Worm (Caenorhabditis elegans) whole organism, young adult: ENCODE data around the gene rpn-5.

Experiments
- F52B5.7 ChIP-seq: sonication (generic microtip); optimal IDR thresholded peaks from 2 replicates; lab custom pipeline; 2016; ENCODE audit warnings: mild to moderate bottlenecking, missing genetic modification characterization, missing compliant biosample characterization
- F55B11.4 ChIP-seq: sonication (generic microtip); optimal IDR thresholded peaks from 2 replicates; lab custom pipeline; 2016; ENCODE audit warnings: missing compliant biosample characterization, missing genetic modification characterization, borderline replicate concordance; ENCODE audit not compliant: insufficient read depth
- F57A8.1 ChIP-seq: fragments of 200-800 bp; sonication (Bioruptor generic); optimal IDR thresholded peaks from 2 replicates; lab custom pipeline; 2018; ENCODE audit warnings: mild to moderate bottlenecking, missing genetic modification characterization, moderate library complexity, missing compliant biosample characterization
- Y67H2A.10 ChIP-seq: fragments of 200-800 bp; sonication (Bioruptor generic); conservative IDR thresholded peaks from 2 replicates; pipeline ENCODE4 v1.3.6; 2022; ENCODE audit warnings: missing genetic modification reagents, missing genetic modification characterization, missing compliant biosample characterization
- Y95B8A.8 ChIP-seq: fragments of 200-800 bp; sonication (Bioruptor generic); IDR thresholded peaks from 2 replicates; pipeline ENCODE4 v1.3.6; 2022; ENCODE audit warnings: missing genetic modification reagents, missing genetic modification characterization, missing compliant biosample characterization
- ZK185.1 ChIP-seq: sonication (generic microtip); optimal IDR thresholded peaks from 2 replicates; lab custom pipeline; 2016; ENCODE audit warnings: mild to moderate bottlenecking, missing genetic modification characterization, missing compliant biosample characterization; ENCODE audit not compliant: poor library complexity, severe bottlenecking
- ama-1 ChIP-seq, 3 experiments: fragments of 150-350 bp in 1 of 3; sonication (generic microtip) in 2 of 3; optimal IDR thresholded peaks; 2 replicates each; lab custom pipeline; 2014 to 2018; ENCODE audit warnings: missing biosample characterization in 2 of 3, missing genetic modification characterization in 2 of 3, missing genetic modification reagents in 2 of 3
- bed-1 ChIP-seq: fragments of 200-800 bp; sonication (Bioruptor generic); IDR thresholded peaks from 2 replicates; pipeline ENCODE4 v1.3.6; 2022; ENCODE audit warnings: missing genetic modification reagents, missing genetic modification characterization, missing compliant biosample characterization
- ccch-3 ChIP-seq: fragments of 200-800 bp; sonication (Bioruptor generic); optimal IDR thresholded peaks from 2 replicates; lab custom pipeline; 2018; ENCODE audit warnings: mild to moderate bottlenecking, missing genetic modification characterization, missing compliant biosample characterization
- ceh-100 ChIP-seq: fragments of 200-800 bp; sonication (Bioruptor generic); IDR thresholded peaks from 2 replicates; pipeline ENCODE4 v1.3.6; 2022; ENCODE audit warnings: missing genetic modification reagents, missing genetic modification characterization, missing compliant biosample characterization
- ceh-27 ChIP-seq: fragments of 200-800 bp; sonication (Bioruptor generic); optimal IDR thresholded peaks from 2 replicates; lab custom pipeline; 2018; ENCODE audit warnings: mild to moderate bottlenecking, missing genetic modification characterization, moderate library complexity, missing compliant biosample characterization
- ceh-40 ChIP-seq: fragments of 200-800 bp; sonication (Bioruptor generic); IDR thresholded peaks from 2 replicates; pipeline ENCODE4 v1.3.6; 2022; ENCODE audit warnings: missing genetic modification characterization, missing compliant biosample characterization
- ceh-58 ChIP-seq: fragments of 200-800 bp; sonication (Bioruptor generic); IDR thresholded peaks from 2 replicates; pipeline ENCODE4 v1.3.6; 2022; ENCODE audit warnings: missing genetic modification characterization, missing compliant biosample characterization
- dpl-1 ChIP-seq: fragments of 150-350 bp; optimal IDR thresholded peaks from 2 replicates; lab custom pipeline; 2014; ENCODE audit warnings: missing biosample characterization, missing genetic modification reagents, missing genetic modification characterization
- egl-18 ChIP-seq: fragments of 200-800 bp; sonication (Bioruptor generic); IDR thresholded peaks from 2 replicates; pipeline ENCODE4 v1.3.6; 2022; ENCODE audit warnings: missing genetic modification reagents, missing genetic modification characterization, missing compliant biosample characterization
- egl-44 ChIP-seq: fragments of 200-800 bp; sonication (Bioruptor generic); IDR thresholded peaks from 2 replicates; pipeline ENCODE4 v1.3.6; 2022; ENCODE audit warnings: missing genetic modification reagents, missing genetic modification characterization, missing compliant biosample characterization
- ekl-4 ChIP-seq: fragments of 200-800 bp; sonication (Bioruptor generic); IDR thresholded peaks from 2 replicates; pipeline ENCODE4 v1.3.6; 2022; ENCODE audit warnings: missing genetic modification reagents, missing genetic modification characterization, missing compliant biosample characterization
- gei-17 ChIP-seq: fragments of 200-800 bp; sonication (Bioruptor generic); optimal IDR thresholded peaks from 2 replicates; lab custom pipeline; 2018; ENCODE audit warnings: mild to moderate bottlenecking, missing genetic modification characterization, missing compliant biosample characterization
- hmg-1.2 ChIP-seq: fragments of 200-800 bp; sonication (Bioruptor generic); IDR thresholded peaks from 2 replicates; pipeline ENCODE4 v1.3.6; 2022; ENCODE audit warnings: missing genetic modification reagents, missing genetic modification characterization, missing compliant biosample characterization
- hrde-1 ChIP-seq: sonication (generic microtip); optimal IDR thresholded peaks from 2 replicates; lab custom pipeline; 2016; ENCODE audit warnings: missing genetic modification characterization, mild to moderate bottlenecking, missing compliant biosample characterization, moderate library complexity, missing genotype, missing genetic modification reagents, borderline replicate concordance
- lag-1 ChIP-seq: fragments of 200-800 bp; sonication (Bioruptor generic); IDR thresholded peaks from 2 replicates; pipeline ENCODE4 v1.3.6; 2022; ENCODE audit warnings: missing genetic modification reagents, missing genetic modification characterization, missing compliant biosample characterization
- lin-26 ChIP-seq: fragments of 200-800 bp; sonication (Bioruptor generic); IDR thresholded peaks from 2 replicates; pipeline ENCODE4 v1.3.6; 2022; ENCODE audit warnings: missing genetic modification reagents, missing genetic modification characterization, missing compliant biosample characterization
- lin-35 ChIP-seq, 3 experiments: fragments of 150-350 bp in 2 of 3; sonication (generic microtip) in 1 of 3; optimal IDR thresholded peaks; 2 replicates each; lab custom pipeline; 2014 to 2018; ENCODE audit warnings: missing biosample characterization in 3 of 3, missing genetic modification characterization in 3 of 3, missing genetic modification reagents in 3 of 3
- lin-54 ChIP-seq: fragments of 200-800 bp; sonication (Bioruptor generic); optimal IDR thresholded peaks from 2 replicates; lab custom pipeline; 2018; ENCODE audit warnings: mild to moderate bottlenecking, missing genetic modification characterization, missing compliant biosample characterization
- lir-1 ChIP-seq: fragments of 200-800 bp; sonication (Bioruptor generic); conservative IDR thresholded peaks from 2 replicates; pipeline ENCODE4 v1.3.6; 2022; ENCODE audit warnings: missing genetic modification reagents, missing genetic modification characterization, missing compliant biosample characterization
- lsl-1 ChIP-seq: fragments of 200-800 bp; sonication (Bioruptor generic); optimal IDR thresholded peaks from 2 replicates; lab custom pipeline; 2018; ENCODE audit warnings: mild to moderate bottlenecking, missing genetic modification characterization, moderate library complexity, missing compliant biosample characterization
- lsy-27 ChIP-seq: sonication (generic microtip); optimal IDR thresholded peaks from 2 replicates; lab custom pipeline; 2017; ENCODE audit warnings: missing genetic modification characterization, mild to moderate bottlenecking, missing compliant biosample characterization, antibody characterized with exemption, missing genotype, borderline replicate concordance; ENCODE audit not compliant: insufficient read depth
- madf-10 ChIP-seq: sonication (generic microtip); optimal IDR thresholded peaks from 2 replicates; lab custom pipeline; 2016; ENCODE audit warnings: mild to moderate bottlenecking, missing genetic modification characterization, missing compliant biosample characterization
- madf-3 ChIP-seq: fragments of 200-800 bp; sonication (Bioruptor generic); IDR thresholded peaks from 2 replicates; pipeline ENCODE4 v1.3.6; 2022; ENCODE audit warnings: missing genetic modification reagents, missing genetic modification characterization, missing compliant biosample characterization
- nfya-2 ChIP-seq: fragments of 200-800 bp; sonication (Bioruptor generic); IDR thresholded peaks from 2 replicates; pipeline ENCODE4 v1.3.6; 2022; ENCODE audit warnings: missing genetic modification reagents, missing genetic modification characterization, missing compliant biosample characterization
- nhr-120 ChIP-seq: fragments of 200-800 bp; sonication (Bioruptor generic); IDR thresholded peaks from 2 replicates; pipeline ENCODE4 v1.3.6; 2022; ENCODE audit warnings: missing genetic modification characterization, missing compliant biosample characterization
- nhr-90 ChIP-seq: sonication (generic microtip); optimal IDR thresholded peaks from 2 replicates; lab custom pipeline; 2016; ENCODE audit warnings: missing genotype, mild to moderate bottlenecking, missing genetic modification characterization, missing compliant biosample characterization
- pbrm-1 ChIP-seq: fragments of 200-800 bp; sonication (Bioruptor generic); IDR thresholded peaks from 2 replicates; pipeline ENCODE4 v1.3.6; 2022; ENCODE audit warnings: missing genetic modification reagents, missing genetic modification characterization, missing compliant biosample characterization
- rcor-1 ChIP-seq: fragments of 200-800 bp; sonication (Bioruptor generic); IDR thresholded peaks from 2 replicates; pipeline ENCODE4 v1.3.6; 2022; ENCODE audit warnings: missing genetic modification reagents, missing genetic modification characterization, missing compliant biosample characterization
- rec-8 ChIP-seq, 2 experiments: sonication (generic microtip); optimal IDR thresholded peaks; 2 replicates each; lab custom pipeline; 2016; ENCODE audit warnings: mild to moderate bottlenecking in 2 of 2, missing genetic modification characterization in 2 of 2, missing genetic modification reagents in 2 of 2, missing genotype in 2 of 2, missing biosample characterization in 1 of 2, missing compliant biosample characterization in 1 of 2, moderate library complexity in 1 of 2
- repo-1 ChIP-seq: sonication (generic microtip); optimal IDR thresholded peaks from 2 replicates; lab custom pipeline; 2017; ENCODE audit warnings: mild to moderate bottlenecking, missing genetic modification characterization, missing compliant biosample characterization
- snpc-1.3 ChIP-seq: sonication (generic microtip); optimal IDR thresholded peaks from 2 replicates; lab custom pipeline; 2017; ENCODE audit warnings: missing genetic modification characterization, mild to moderate bottlenecking, missing compliant biosample characterization, antibody characterized with exemption, moderate library complexity, missing genotype, missing genetic modification reagents; ENCODE audit not compliant: insufficient read depth
- tbp1 ChIP-seq: fragments of 200-800 bp; sonication (Bioruptor generic); optimal IDR thresholded peaks from 2 replicates; lab custom pipeline; 2018; ENCODE audit warnings: mild to moderate bottlenecking, missing genetic modification characterization, missing compliant biosample characterization
- tlf-1 ChIP-seq: fragments of 200-800 bp; sonication (Bioruptor generic); optimal IDR thresholded peaks from 2 replicates; lab custom pipeline; 2018; ENCODE audit warnings: mild to moderate bottlenecking, missing genetic modification characterization, missing compliant biosample characterization
- unc-130 ChIP-seq: sonication (generic microtip); optimal IDR thresholded peaks from 2 replicates; lab custom pipeline; 2016; ENCODE audit warnings: missing genetic modification reagents, missing genetic modification characterization, missing compliant biosample characterization
- unc-62 ChIP-seq: fragments of 150-350 bp; optimal IDR thresholded peaks from 2 replicates; lab custom pipeline; 2014; ENCODE audit warnings: missing biosample characterization, missing genetic modification reagents, missing genetic modification characterization
- xnd-1 ChIP-seq: sonication (generic microtip); optimal IDR thresholded peaks from 2 replicates; lab custom pipeline; 2016; ENCODE audit warnings: missing genotype, missing genetic modification reagents, missing genetic modification characterization, missing compliant biosample characterization
- zfh-2 ChIP-seq: fragments of 200-800 bp; sonication (Bioruptor generic); conservative IDR thresholded peaks from 2 replicates; pipeline ENCODE4 v1.3.6; 2022; ENCODE audit warnings: missing genetic modification reagents, missing genetic modification characterization, missing compliant biosample characterization
- zim-3 ChIP-seq: sonication (generic microtip); optimal IDR thresholded peaks from 2 replicates; lab custom pipeline; 2017; ENCODE audit warnings: mild to moderate bottlenecking, missing genetic modification characterization, moderate library complexity, missing compliant biosample characterization
- ztf-22 ChIP-seq: fragments of 200-800 bp; sonication (Bioruptor generic); optimal IDR thresholded peaks from 2 replicates; lab custom pipeline; 2018; ENCODE audit warnings: mild to moderate bottlenecking, missing genetic modification characterization, moderate library complexity, missing compliant biosample characterization
- ztf-26 ChIP-seq: sonication (generic microtip); optimal IDR thresholded peaks from 2 replicates; lab custom pipeline; 2017; ENCODE audit warnings: missing genetic modification characterization, missing compliant biosample characterization
- ztf-28 ChIP-seq: fragments of 200-800 bp; sonication (Bioruptor generic); IDR thresholded peaks from 2 replicates; pipeline ENCODE4 v1.3.6; 2022; ENCODE audit warnings: missing genetic modification reagents, missing genetic modification characterization, missing compliant biosample characterization
- ztf-6 ChIP-seq: fragments of 200-800 bp; sonication (Bioruptor generic); IDR thresholded peaks from 2 replicates; pipeline ENCODE4 v1.3.6; 2022; ENCODE audit warnings: missing genetic modification reagents, missing genetic modification characterization, missing compliant biosample characterization

Gene rpn-5

DNA sequence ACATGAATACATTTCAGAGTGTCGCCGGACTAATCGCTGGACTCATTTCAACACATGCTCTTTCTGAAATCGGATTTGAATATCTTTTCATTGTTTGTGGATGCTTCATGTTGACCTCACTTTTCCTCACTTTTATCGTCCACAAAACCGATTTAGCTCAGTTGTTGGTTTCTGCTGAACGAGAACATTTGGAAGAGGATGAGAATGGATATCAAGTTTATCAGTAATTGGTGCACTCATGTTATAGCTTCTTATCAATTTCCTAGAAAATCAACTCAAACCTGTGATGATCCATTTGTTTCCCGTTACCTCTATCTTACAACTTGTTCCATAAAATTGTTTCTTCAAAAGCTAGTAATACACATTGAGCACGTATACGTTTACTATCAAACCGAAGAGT is 2.2 kb downstream of the rpn-5 start (continued):
- TF ChIP-seq lir-1 (GFP tag; lab: Robert Waterston, UW) (no peak), tlf-1 (GFP tag; lab: Kevin White, UChicago) (no peak), lin-26 (GFP tag; lab: Robert Waterston, UW) (no peak), ceh-100 (GFP tag; lab: Robert Waterston, UW) (no peak), ztf-26 (tag; lab: Kevin White, UChicago) (no peak), F57A8.1 (GFP tag; lab: Kevin White, UChicago) (no peak), F55B11.4 (tag; lab: Kevin White, UChicago) (no peak), dpl-1 (GFP tag; lab: Kevin White, UChicago) (no peak), gei-17 (no peak), ztf-22 (GFP tag; lab: Kevin White, UChicago) (no peak), rcor-1 (0 out of 2 replicates have a peak, but pooled peaks have one; percentile 28), ccch-3 (GFP tag; lab: Kevin White, UChicago) (no peak), unc-62 (GFP tag; lab: Kevin White, UChicago) (no peak), ztf-28 (GFP tag; lab: Robert Waterston, UW) (no peak), lsl-1 (no peak), xnd-1 (tag; lab: Kevin White, UChicago) (peak; percentile 52), bed-1 (GFP tag; lab: Robert Waterston, UW) (no peak), nhr-90 (tag; lab: Kevin White, UChicago) (no peak), ceh-58 (GFP tag; lab: Robert Waterston, UW) (no peak), tbp1 (GFP tag; lab: Kevin White, UChicago) (peak; percentile 8), hmg-1.2 (GFP tag; lab: Robert Waterston, UW) (no peak), madf-3 (GFP tag; lab: Robert Waterston, UW) (no peak), zfh-2 (GFP tag; lab: Robert Waterston, UW) (no peak), Y95B8A.8 (GFP tag; lab: Robert Waterston, UW) (no peak), pbrm-1 (0 out of 2 replicates have a peak, but pooled peaks have one; percentile 22), nfya-2 (GFP tag; lab: Robert Waterston, UW) (no peak), nhr-120 (GFP tag; lab: Robert Waterston, UW) (no peak), lin-54 (no peak), ZK185.1 (no peak), lin-35 (GFP tag; optimal IDR thresholded peaks at IDR 0.05; lab: Kevin White, UChicago) (no peak), madf-10 (no peak), ceh-27 (no peak), ztf-6 (GFP tag; lab: Robert Waterston, UW) (no peak), zim-3 (tag; lab: Kevin White, UChicago) (no peak), lsy-27 (tag; lab: Kevin White, UChicago) (no peak), ceh-40 (GFP tag; lab: Robert Waterston, UW) (no peak), Y67H2A.10 (GFP tag; lab: Robert Waterston, UW) (no peak), repo-1 (tag; lab: Kevin White, UChicago) (no peak), ekl-4 (GFP tag; lab: Robert Waterston, UW) (peak; percentile 56; the same call in 1 of the 2 replicates), unc-130 (GFP tag; lab: Kevin White, UChicago) (no peak), ama-1 (optimal IDR thresholded peaks at IDR 0.05; lab: Kevin White, UChicago) (no peak), ama-1 (GFP tag; optimal IDR thresholded peaks at IDR 0.05; lab: Kevin White, UChicago) (no peak), rec-8 (tag; optimal IDR thresholded peaks at IDR 0.05; lab: Kevin White, UChicago) (no peak), hrde-1 (tag; lab: Kevin White, UChicago) (peak; percentile 86), egl-44 (GFP tag; lab: Robert Waterston, UW) (no peak), snpc-1.3 (no peak), F52B5.7 (tag; lab: Kevin White, UChicago) (no peak), lag-1 (GFP tag; lab: Robert Waterston, UW) (no peak), egl-18 (GFP tag; lab: Robert Waterston, UW) (no peak)
